Fruit fly (Drosophila melanogaster): ENCODE results near the gene CG7884.

CG7884 gene

DNA sequence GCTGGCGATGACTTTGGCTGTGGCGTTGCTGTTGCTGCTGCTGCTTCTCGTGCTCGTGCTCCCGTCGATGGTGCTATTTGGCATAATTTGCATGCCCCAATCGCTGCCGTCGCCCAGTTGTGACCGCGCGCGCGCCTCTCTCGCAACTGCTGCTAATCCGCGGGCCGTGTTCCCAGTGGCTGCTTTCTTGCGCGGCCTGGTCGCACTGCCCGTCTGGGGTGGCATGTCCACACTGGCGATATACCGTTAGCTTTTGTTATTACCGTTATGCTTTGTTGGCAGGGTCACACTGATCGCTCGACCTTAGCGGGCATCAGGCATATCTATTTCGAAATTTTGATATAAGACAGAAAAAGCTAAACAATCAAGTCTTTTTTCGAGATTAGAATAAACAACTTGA lies 18.8 kb upstream of the CG7884 start, which contains the start of gene CG7990 (continued):
- TF ChIP-seq nom (GFP tag; optimal IDR thresholded peaks at IDR 0.05): no peak
- 0 out of 3 replicates have a peak, but pooled peaks have one; percentile 34 for TF ChIP-seq vnd (GFP tag; IDR thresholded peaks at IDR 0.05; ENCODE audit: partially characterized antibody)
- peak; percentile 78 for TF ChIP-seq Myb (GFP tag; optimal IDR thresholded peaks at IDR 0.05)
- no peak for TF ChIP-seq CG10321 (GFP tag; IDR thresholded peaks at IDR 0.05)
- TF ChIP-seq Bdp1 (GFP tag; optimal IDR thresholded peaks at IDR 0.05): no peak
- no peak for TF ChIP-seq nerfin-1 (tag; optimal IDR thresholded peaks at IDR 0.05)
- TF ChIP-seq Blimp-1 (GFP tag; optimal IDR thresholded peaks at IDR 0.05): no peak
- peak; percentile 23 for TF ChIP-seq Sry-δ (GFP tag; optimal IDR thresholded peaks at IDR 0.05)
- 0 out of 2 replicates have a peak, but pooled peaks have one; percentile 13 for TF ChIP-seq inv (GFP tag; IDR thresholded peaks at IDR 0.05; ENCODE audit: partially characterized antibody)
- no peak for TF ChIP-seq gcm (GFP tag; optimal IDR thresholded peaks at IDR 0.05)
- no peak for TF ChIP-seq CG16815 (GFP tag; optimal IDR thresholded peaks at IDR 0.05)
- TF ChIP-seq CG2202 (tag; optimal IDR thresholded peaks at IDR 0.05): no peak
- no peak for TF ChIP-seq Abd-B (GFP tag; optimal IDR thresholded peaks at IDR 0.05)
- TF ChIP-seq CG1602 (GFP tag; optimal IDR thresholded peaks at IDR 0.05): no peak
- no peak for TF ChIP-seq ATbp (GFP tag; optimal IDR thresholded peaks at IDR 0.05)
- no peak for TF ChIP-seq sc (optimal IDR thresholded peaks at IDR 0.05)
- no peak for TF ChIP-seq sc (GFP tag; optimal IDR thresholded peaks at IDR 0.05)
- TF ChIP-seq ems (GFP tag; optimal IDR thresholded peaks at IDR 0.05): no peak
- TF ChIP-seq CG10543 (GFP tag; optimal IDR thresholded peaks at IDR 0.05): no peak
- TF ChIP-seq CG33213 (GFP tag; optimal IDR thresholded peaks at IDR 0.05): peak; percentile 4
- no peak for TF ChIP-seq eve (GFP tag; optimal IDR thresholded peaks at IDR 0.05)
- TF ChIP-seq CG8765 (GFP tag; IDR thresholded peaks at IDR 0.05): no peak
- no peak for TF ChIP-seq so (GFP tag; IDR thresholded peaks at IDR 0.05)
- no peak for TF ChIP-seq Atf-2 (GFP tag; optimal IDR thresholded peaks at IDR 0.05)
- no peak for TF ChIP-seq onecut (GFP tag; IDR thresholded peaks at IDR 0.05)
- TF ChIP-seq CG4820 (GFP tag; optimal IDR thresholded peaks at IDR 0.05): no peak
- TF ChIP-seq CG8944 (GFP tag; optimal IDR thresholded peaks at IDR 0.05): no peak
- no peak for TF ChIP-seq CG12299 (tag; optimal IDR thresholded peaks at IDR 0.05)
- no peak for TF ChIP-seq Dip3 (GFP tag; optimal IDR thresholded peaks at IDR 0.05)
- TF ChIP-seq Awh (GFP tag; IDR thresholded peaks at IDR 0.05): no peak
- no peak for TF ChIP-seq CG6175 (GFP tag; IDR thresholded peaks at IDR 0.05)
- no peak for TF ChIP-seq zfh2 (GFP tag; optimal IDR thresholded peaks at IDR 0.05)
- TF ChIP-seq B-H1 (GFP tag; IDR thresholded peaks at IDR 0.05): no peak
- no peak for TF ChIP-seq CG18619 (GFP tag; optimal IDR thresholded peaks at IDR 0.05)
- TF ChIP-seq CG11723 (GFP tag; optimal IDR thresholded peaks at IDR 0.05): no peak
- no peak for TF ChIP-seq CG6765 (GFP tag; optimal IDR thresholded peaks at IDR 0.05)
- TF ChIP-seq CG12744 (GFP tag; optimal IDR thresholded peaks at IDR 0.05): no peak
- TF ChIP-seq z (GFP tag; IDR thresholded peaks at IDR 0.05): no peak
- TF ChIP-seq TFAM (GFP tag; optimal IDR thresholded peaks at IDR 0.05): no peak
- TF ChIP-seq Eip74EF (GFP tag; optimal IDR thresholded peaks at IDR 0.05): no peak
- TF ChIP-seq CG18011 (GFP tag; optimal IDR thresholded peaks at IDR 0.05): peak; percentile 71
- TF ChIP-seq Bgb (GFP tag; IDR thresholded peaks at IDR 0.05; ENCODE audit: partially characterized antibody): peak; percentile 62
- no peak for TF ChIP-seq CG17328 (GFP tag; IDR thresholded peaks at IDR 0.05)
- TF ChIP-seq Poxn (GFP tag; IDR thresholded peaks at IDR 0.05): no peak
- TF ChIP-seq CG43689 (GFP tag; IDR thresholded peaks at IDR 0.05): no peak
- TF ChIP-seq NC2α (GFP tag; optimal IDR thresholded peaks at IDR 0.05): no peak
- no peak for TF ChIP-seq CG1647 (GFP tag; optimal IDR thresholded peaks at IDR 0.05)
- TF ChIP-seq hkb (optimal IDR thresholded peaks at IDR 0.05): no peak
- no peak for TF ChIP-seq hkb (GFP tag; IDR thresholded peaks at IDR 0.05)
- TF ChIP-seq grau (tag; optimal IDR thresholded peaks at IDR 0.05): no peak
- no peak for TF ChIP-seq CG15269 (tag; optimal IDR thresholded peaks at IDR 0.05)
- no peak for TF ChIP-seq h (optimal IDR thresholded peaks at IDR 0.05)
- TF ChIP-seq tgo (GFP tag; IDR thresholded peaks at IDR 0.05): no peak

All from whole organism, embryonic.